Worm (Caenorhabditis elegans): ENCODE data around the gene him-4.

- TF ChIP-seq him-1 (tag; optimal IDR thresholded peaks at IDR 0.05) (no peak), dao-5 (tag; optimal IDR thresholded peaks at IDR 0.05) (no peak), W03F9.2 (tag; optimal IDR thresholded peaks at IDR 0.05) (no peak)
Measured at ce11 chrX:9713613-9714012, 3.8 kb upstream of the him-4 start, which contains the start of gene F15G9.2.

All from whole organism, L4/young adult.